Worm (Caenorhabditis elegans) whole organism, L1 larva: ENCODE results near the gene nhx-2.

ENCODE experiments used
- alr-1 ChIP-seq: fragments of 200-800 bp; sonication (Bioruptor generic); optimal IDR thresholded peaks from 2 replicates; lab custom pipeline; 2018; ENCODE audit warnings: borderline replicate concordance, mild to moderate bottlenecking, missing genetic modification characterization, missing compliant biosample characterization
- blmp-1 ChIP-seq: fragments of 150-350 bp; optimal IDR thresholded peaks from 2 replicates; lab custom pipeline; 2014; ENCODE audit warnings: missing biosample characterization, missing genetic modification characterization
- elt-3 ChIP-seq, 6 experiments: fragments of 150-350 bp in 1 of 6; sonication (generic microtip); optimal IDR thresholded peaks; 2 replicates each; lab custom pipeline; 2017 to 2018; ENCODE audit warnings: missing biosample characterization in 6 of 6, missing genetic modification characterization in 6 of 6, inconsistent platforms in 1 of 6
- ets-5 ChIP-seq: fragments of 200-800 bp; sonication (Bioruptor generic); IDR thresholded peaks from 2 replicates; pipeline ENCODE4 v1.3.6; 2022; ENCODE audit warnings: missing genetic modification characterization, missing compliant biosample characterization
- grh-1 ChIP-seq: fragments of 200-800 bp; sonication (Bioruptor generic); IDR thresholded peaks from 2 replicates; pipeline ENCODE4 v1.3.6; 2022; ENCODE audit warnings: missing genetic modification reagents, missing genetic modification characterization, missing compliant biosample characterization
- lin-39 ChIP-seq: fragments of 150-350 bp; optimal IDR thresholded peaks from 2 replicates; lab custom pipeline; 2014; ENCODE audit warnings: missing biosample characterization, missing genetic modification reagents, missing genetic modification characterization
- nhr-85 ChIP-seq: sonication (generic microtip); peaks from one replicate; lab custom pipeline; 2016; ENCODE audit warnings: missing genetic modification characterization, inconsistent platforms, missing compliant biosample characterization
- nhr-90 ChIP-seq: sonication (generic microtip); optimal IDR thresholded peaks from 2 replicates; lab custom pipeline; 2016; ENCODE audit warnings: mild to moderate bottlenecking, missing genetic modification characterization, missing compliant biosample characterization; ENCODE audit not compliant: poor library complexity
- skn-1 ChIP-seq: fragments of 150-350 bp; optimal IDR thresholded peaks from 2 replicates; lab custom pipeline; 2014; ENCODE audit warnings: missing biosample characterization, missing genetic modification characterization
- unc-86 ChIP-seq: sonication (generic microtip); optimal IDR thresholded peaks from 2 replicates; lab custom pipeline; 2016; ENCODE audit warnings: missing genetic modification characterization, missing compliant biosample characterization
- zag-1 ChIP-seq: fragments of 150-350 bp; optimal IDR thresholded peaks from 2 replicates; lab custom pipeline; 2014; ENCODE audit warnings: missing biosample characterization, missing genetic modification characterization
- ztf-4 ChIP-seq: fragments of 150-350 bp; optimal IDR thresholded peaks from 2 replicates; lab custom pipeline; 2014; ENCODE audit warnings: missing biosample characterization, missing genetic modification characterization

DNA sequence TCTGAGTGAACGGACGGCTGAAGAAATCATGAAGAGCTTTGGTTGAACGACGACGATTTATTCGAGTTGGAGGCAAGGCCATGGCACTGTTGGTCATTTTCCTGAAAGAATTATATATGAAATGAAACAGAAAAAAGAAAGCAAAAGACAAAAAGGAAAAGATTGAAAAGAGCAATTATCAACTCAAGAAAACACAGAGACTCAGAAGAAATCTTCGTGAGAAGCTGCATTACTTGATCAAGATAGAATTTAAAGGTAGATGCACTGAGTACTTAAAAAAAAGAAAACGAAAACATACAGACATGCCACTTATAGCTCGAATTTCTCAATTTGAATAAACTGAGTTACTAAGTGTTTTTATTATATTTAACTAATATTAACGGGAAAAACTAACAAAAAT is 24.7 kb upstream of the nhx-2 start, which contains the start of gene cpna-5:
- TF ChIP-seq skn-1 (tag; lab: Kevin White, UChicago) (no peak), nhr-85 (tag; lab: Kevin White, UChicago) (no peak), ets-5 (GFP tag; lab: Robert Waterston, UW) (no peak), unc-86 (tag; lab: Kevin White, UChicago) (no peak), lin-39 (tag; lab: Kevin White, UChicago) (no peak), elt-3 (tag; optimal IDR thresholded peaks at IDR 0.05; lab: Kevin White, UChicago) (no peak), blmp-1 (tag; lab: Kevin White, UChicago) (no peak), nhr-90 (no peak), zag-1 (tag; lab: Kevin White, UChicago) (no peak), ztf-4 (tag; lab: Kevin White, UChicago) (no peak), grh-1 (GFP tag; lab: Robert Waterston, UW) (no peak), alr-1 (tag; lab: Kevin White, UChicago) (no peak)
